Worm (Caenorhabditis elegans) whole organism, young adult: ENCODE measurements around the gene F44E5.2.

ENCODE experiments used
- F37B4.10 ChIP-seq: fragments of 200-800 bp; sonication (Bioruptor generic); IDR thresholded peaks from 2 replicates; pipeline ENCODE4 v1.3.6; 2022; ENCODE audit warnings: missing genetic modification characterization, missing compliant biosample characterization
- attf-5 ChIP-seq: fragments of 200-800 bp; sonication (Bioruptor generic); optimal IDR thresholded peaks from 2 replicates; lab custom pipeline; 2018; ENCODE audit warnings: mild to moderate bottlenecking, missing genetic modification characterization, missing compliant biosample characterization
- ceh-79 ChIP-seq: sonication (generic microtip); optimal IDR thresholded peaks from 2 replicates; lab custom pipeline; 2017; ENCODE audit warnings: mild to moderate bottlenecking, missing genetic modification characterization, missing compliant biosample characterization
- dpl-1 ChIP-seq: fragments of 150-350 bp; optimal IDR thresholded peaks from 2 replicates; lab custom pipeline; 2014; ENCODE audit warnings: missing biosample characterization, missing genetic modification reagents, missing genetic modification characterization
- lin-26 ChIP-seq: fragments of 200-800 bp; sonication (Bioruptor generic); IDR thresholded peaks from 2 replicates; pipeline ENCODE4 v1.3.6; 2022; ENCODE audit warnings: missing genetic modification reagents, missing genetic modification characterization, missing compliant biosample characterization
- madf-6 ChIP-seq: fragments of 200-800 bp; sonication (Bioruptor generic); IDR thresholded peaks from 2 replicates; pipeline ENCODE4 v1.3.6; 2022; ENCODE audit warnings: missing genetic modification reagents, missing genetic modification characterization, missing compliant biosample characterization
- rec-8 ChIP-seq, 2 experiments: sonication (generic microtip); optimal IDR thresholded peaks; 2 replicates each; lab custom pipeline; 2016; ENCODE audit warnings: mild to moderate bottlenecking in 2 of 2, missing genetic modification characterization in 2 of 2, missing genetic modification reagents in 2 of 2, missing genotype in 2 of 2, missing biosample characterization in 1 of 2, missing compliant biosample characterization in 1 of 2, moderate library complexity in 1 of 2
- tbx-9 ChIP-seq: sonication (generic microtip); optimal IDR thresholded peaks from 2 replicates; lab custom pipeline; 2016; ENCODE audit warnings: borderline replicate concordance, missing genetic modification characterization, inconsistent platforms, missing compliant biosample characterization
- unc-130 ChIP-seq: sonication (generic microtip); optimal IDR thresholded peaks from 2 replicates; lab custom pipeline; 2016; ENCODE audit warnings: missing genetic modification reagents, missing genetic modification characterization, missing compliant biosample characterization

DNA sequence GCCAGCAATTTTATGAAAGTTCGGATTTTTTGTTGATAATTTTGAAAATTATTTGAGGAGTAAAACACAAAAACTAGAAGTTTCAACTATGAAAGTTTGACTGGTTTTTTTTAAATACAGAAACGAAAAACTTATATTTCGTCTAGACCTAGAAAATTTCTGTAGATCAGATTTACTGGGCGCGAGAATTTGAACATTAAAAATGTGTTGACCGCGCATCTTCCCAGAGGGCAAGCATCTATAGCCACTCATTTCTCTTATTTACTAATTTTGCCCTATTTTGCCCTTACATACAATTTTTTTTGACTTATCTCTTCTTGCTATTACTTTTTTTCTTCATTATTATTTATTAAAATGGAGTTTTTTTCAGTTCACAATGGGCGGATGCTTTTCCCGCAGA is 42.4 kb downstream of the F44E5.2 start, which contains the start of gene F43G6.10:
- TF ChIP-seq dpl-1 (GFP tag; lab: Kevin White, UChicago) (peak; percentile 13), ceh-79 (no peak), rec-8 (tag; optimal IDR thresholded peaks at IDR 0.05; lab: Kevin White, UChicago) (no peak), madf-6 (GFP tag; lab: Robert Waterston, UW) (peak; percentile 86), F37B4.10 (GFP tag; lab: Robert Waterston, UW) (no peak), lin-26 (GFP tag; lab: Robert Waterston, UW) (no peak), tbx-9 (tag; lab: Kevin White, UChicago) (no peak), unc-130 (GFP tag; lab: Kevin White, UChicago) (no peak), attf-5 (GFP tag; lab: Kevin White, UChicago) (no peak)
